Worm (Caenorhabditis elegans) whole organism, dauer: ENCODE results near the gene srh-251.
"Not testable (repeated sequence)": the region's sequence is repeated elsewhere in the genome, so short reads cannot be mapped to it uniquely, and the experiment has no call there.

Experiments
- unc-62 ChIP-seq: sonication (generic microtip); optimal IDR thresholded peaks from 2 replicates; lab custom pipeline; 2017; ENCODE audit warnings: missing biosample characterization, missing genetic modification reagents, missing genetic modification characterization

srh-251 gene

DNA sequence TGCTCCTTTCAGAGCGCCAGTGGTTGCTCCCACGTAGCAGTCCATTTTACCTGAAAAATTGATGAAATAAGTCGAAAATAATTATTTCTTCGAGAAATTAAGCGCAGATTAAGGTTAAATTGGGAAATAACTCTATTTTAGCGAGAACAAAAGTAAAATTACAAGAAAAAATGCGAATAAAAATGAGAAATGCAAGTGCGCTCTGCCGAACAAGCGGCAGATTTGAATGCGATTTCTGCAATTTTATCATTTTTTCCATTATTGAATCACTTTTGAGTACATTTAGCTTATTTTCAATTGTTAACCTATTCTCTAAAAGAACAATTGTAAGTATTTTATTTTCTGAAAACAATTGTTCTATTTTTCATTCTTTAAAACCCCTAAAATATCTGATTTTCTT lies 15.2 kb upstream of the srh-251 start, which contains the start of gene T06E6.1:
T06E6.1 (minus strand) TSS at position 56 of the 400 bp plus-strand sequence.
- TF ChIP-seq unc-62 (GFP tag; lab: Kevin White, UChicago): no peak

DNA sequence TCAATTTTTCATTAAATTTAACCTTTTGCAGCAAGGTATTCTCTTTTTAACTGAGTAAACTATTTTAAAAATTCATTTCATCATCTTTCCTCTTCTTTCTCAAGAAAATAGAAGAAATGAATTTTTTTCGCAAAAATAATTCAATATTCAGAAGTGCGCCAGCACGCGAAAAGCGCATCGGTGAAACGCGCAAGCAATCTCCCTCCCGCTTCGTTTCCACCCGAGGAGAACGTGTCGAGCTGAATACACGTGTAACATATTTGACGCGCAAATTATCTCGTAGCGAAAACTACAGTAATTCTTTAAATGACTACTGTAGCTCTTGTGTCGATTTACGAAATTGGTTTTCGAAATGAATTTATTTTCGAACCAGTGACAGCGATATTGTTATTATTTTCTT lies 12.3 kb upstream of the srh-251 start:
- no peak for TF ChIP-seq unc-62 (GFP tag; lab: Kevin White, UChicago)

DNA sequence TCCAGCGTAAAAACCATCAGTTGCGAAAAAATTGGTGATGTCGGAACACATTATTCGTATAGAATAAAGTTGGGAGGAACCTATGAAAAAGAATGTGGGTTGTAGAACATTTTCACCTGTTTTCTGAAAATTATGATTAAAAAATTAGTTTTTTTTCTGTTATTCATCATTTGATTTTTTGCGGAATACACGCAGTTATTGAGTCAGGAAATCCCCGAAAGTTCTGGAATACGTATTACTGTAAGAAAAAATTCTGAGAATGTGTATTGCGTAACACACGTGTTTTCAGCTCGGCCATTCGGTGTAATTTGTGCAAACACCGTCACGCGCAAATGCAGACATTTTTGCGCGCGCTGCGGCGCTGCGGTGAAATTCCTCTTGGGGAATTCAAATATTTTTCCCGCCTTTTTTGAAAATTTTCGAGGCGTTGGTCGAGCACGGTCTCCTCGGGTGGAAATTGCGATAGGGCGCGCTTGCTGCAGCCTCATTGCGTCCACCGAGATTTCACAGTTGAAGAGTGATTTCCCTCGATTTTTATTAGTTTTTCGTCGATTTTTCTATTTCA lies 9.2 kb upstream of the srh-251 start, which contains the start of gene srh-170:
srh-170 (minus strand) TSS at position 51 of the 565 bp plus-strand sequence.
- no peak for TF ChIP-seq unc-62 (GFP tag; lab: Kevin White, UChicago)

DNA sequence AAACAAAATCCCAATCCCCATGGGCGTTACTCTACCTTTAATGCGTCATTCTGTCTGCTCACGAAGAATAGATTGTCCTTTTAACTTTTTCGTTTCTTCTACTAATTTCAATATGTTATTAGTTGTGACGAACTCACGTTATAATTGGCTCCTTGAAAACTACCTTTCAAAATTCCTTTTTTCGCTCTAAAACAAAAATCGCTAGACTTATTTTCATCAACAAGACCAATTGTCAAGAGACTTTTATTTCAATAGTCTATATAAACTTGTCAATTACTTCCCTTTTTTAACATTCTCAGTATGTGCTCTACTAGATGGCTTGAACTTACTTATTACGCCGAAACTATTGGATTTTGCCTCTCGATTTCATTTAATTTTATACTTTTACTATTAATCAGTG lies 5.0 kb upstream of the srh-251 start, which contains the start of gene str-102:
str-102 (plus strand) TSS at position 301 of the 400 bp plus-strand sequence.
- no peak for TF ChIP-seq unc-62 (GFP tag; lab: Kevin White, UChicago)

DNA sequence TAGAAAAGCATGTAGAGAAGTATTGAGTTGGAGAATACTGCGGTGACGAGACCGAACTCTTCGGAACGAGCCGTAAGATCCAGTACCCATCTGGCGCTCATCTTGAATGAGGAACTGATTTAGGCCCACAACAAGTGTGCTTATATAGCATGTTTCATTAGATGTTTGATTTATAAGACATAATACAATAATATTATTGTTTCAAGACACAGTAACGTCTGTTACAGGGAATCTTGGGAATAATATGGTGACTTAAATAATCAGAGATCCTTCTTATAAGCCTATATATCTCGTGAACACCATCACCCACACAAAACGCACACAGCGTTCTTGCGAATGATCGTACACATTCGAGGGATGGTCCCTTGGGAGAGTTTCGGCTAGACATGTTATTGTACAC lies 4.0 kb upstream of the srh-251 start, which contains the start of gene str-88:
str-88 (minus strand) TSS at position 101 of the 400 bp plus-strand sequence.
- TF ChIP-seq unc-62 (GFP tag; lab: Kevin White, UChicago): no peak

DNA sequence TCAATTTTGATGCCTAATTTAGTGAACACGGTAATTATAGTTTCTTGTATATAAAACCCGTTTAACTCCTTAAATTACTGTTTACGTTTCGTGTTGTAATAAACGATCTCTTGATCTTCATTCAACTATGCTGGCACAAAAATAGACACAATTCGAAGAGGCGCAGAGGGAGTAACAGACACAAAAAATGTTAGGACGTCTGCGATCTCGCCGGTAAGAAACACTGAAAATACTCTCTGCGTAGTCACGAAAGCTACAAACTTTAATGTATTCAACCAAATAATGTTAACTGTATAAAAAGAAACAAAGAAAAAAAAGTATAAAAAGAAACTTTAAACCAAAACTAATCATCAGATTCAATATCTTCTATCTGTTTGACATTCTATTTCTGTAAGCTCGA lies 1.1 kb upstream of the srh-251 start, which contains the start of gene dhs-23:
dhs-23 (plus strand) TSS at position 363 of the 400 bp plus-strand sequence.
- no peak for TF ChIP-seq unc-62 (GFP tag; lab: Kevin White, UChicago)

DNA sequence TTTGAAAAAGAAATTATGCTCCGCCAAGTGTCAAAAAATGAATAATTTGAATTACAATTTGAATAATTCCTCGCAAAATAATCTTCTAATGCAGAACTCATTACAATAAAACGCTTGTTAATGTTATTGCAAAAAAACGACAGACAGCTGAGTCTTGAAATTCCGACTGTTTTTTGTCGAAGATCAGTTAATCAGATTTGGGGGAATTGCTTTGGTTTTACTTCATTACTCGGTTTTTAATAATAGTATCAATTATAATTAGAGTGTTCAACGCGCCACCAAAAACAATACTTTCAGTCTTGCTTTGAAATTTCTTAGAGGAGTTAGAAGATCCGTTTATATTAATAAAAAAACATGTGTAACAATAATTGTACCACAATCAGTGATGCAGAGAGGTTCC lies 1.8 kb downstream of the srh-251 start, which contains the start of gene srh-122:
srh-122 (minus strand) TSS at position 101 of the 400 bp plus-strand sequence.
- no peak for TF ChIP-seq unc-62 (GFP tag; lab: Kevin White, UChicago)

DNA sequence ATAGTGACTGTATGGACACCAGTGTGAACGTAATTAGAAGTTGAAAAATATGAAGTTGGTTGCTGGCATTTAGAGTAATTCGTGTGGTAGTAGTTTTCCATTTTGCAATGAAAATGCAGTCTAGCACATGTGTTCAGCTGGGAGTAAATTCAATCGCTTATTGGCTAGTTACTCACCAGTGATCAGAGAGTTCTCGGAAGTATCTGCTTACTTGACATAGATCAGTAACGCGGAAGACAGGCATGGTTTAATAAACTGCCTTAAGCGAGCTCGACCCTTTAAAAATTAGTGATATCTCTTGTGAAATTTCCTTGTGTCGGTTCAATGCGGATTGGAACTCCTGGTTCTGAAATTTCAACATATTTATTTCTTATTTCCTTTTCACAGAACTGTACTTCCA lies 3.5 kb downstream of the srh-251 start, which contains the start of gene srh-52:
srh-52 (minus strand) TSS at position 101 of the 400 bp plus-strand sequence.
- no peak for TF ChIP-seq unc-62 (GFP tag; lab: Kevin White, UChicago)

DNA sequence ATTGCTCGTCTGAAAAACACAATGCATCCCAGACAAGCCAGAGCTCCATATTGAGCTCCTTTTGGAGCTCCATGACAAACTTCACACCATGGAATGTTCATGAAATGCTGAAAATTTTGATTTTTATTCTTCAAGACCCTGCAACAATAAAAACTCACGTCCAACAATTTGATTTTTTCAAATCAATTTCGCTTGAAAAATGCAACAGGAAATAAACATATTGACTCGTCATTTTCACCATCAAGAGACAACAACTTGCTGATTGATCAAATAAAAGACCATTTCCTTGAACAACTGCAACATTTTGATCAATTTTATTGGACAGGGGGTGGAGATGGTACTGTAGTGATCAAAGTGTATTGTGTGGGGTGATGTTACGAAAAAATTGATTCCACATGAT lies 10.0 kb downstream of the srh-251 start, which contains the start of gene nhr-269:
nhr-269 (minus strand) TSS at position 101 of the 400 bp plus-strand sequence.
- no peak for TF ChIP-seq unc-62 (GFP tag; lab: Kevin White, UChicago)

DNA sequence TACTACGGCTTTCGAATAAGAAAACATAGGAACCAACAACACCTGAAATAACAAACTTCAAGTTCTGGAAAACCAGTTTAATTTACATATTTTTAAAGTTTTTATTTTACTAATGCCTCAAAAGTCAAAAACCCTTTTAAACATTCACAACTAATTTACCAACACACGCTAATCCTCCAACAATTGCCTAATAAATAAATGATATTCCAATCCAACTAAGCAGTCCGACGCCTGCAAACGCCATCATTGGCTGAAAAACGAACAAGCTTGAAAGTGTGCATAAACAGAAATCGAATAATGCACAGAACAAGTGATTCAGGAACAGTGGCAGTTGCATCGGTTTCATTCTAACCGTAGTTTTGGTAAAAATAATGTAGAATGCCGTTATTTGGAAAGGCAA lies 11.9 kb downstream of the srh-251 start:
- TF ChIP-seq unc-62 (GFP tag; lab: Kevin White, UChicago): no peak

DNA sequence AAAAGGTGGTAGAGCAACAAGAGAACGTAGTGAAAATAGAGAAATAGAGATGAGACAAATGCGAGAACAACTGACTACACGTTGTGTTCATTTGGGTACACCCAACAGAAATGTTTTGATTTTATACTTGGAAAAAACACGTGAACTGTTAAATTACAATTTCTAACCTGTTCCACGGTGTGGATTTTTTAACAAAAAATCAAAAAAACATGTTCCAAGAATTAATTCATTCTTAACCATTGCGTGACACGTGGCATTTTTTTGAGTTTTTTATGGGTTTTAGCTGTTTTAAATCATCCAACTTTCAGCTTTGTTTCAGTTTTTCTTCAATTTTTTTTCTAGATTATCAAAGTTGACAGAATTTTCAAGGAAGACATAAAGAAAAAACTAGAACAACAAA lies 18.3 kb downstream of the srh-251 start, which contains the start of gene ech-1.1:
ech-1.1 (minus strand) TSS at position 101 of the 400 bp plus-strand sequence.
- TF ChIP-seq unc-62 (GFP tag; lab: Kevin White, UChicago): not testable (repeated sequence)

DNA sequence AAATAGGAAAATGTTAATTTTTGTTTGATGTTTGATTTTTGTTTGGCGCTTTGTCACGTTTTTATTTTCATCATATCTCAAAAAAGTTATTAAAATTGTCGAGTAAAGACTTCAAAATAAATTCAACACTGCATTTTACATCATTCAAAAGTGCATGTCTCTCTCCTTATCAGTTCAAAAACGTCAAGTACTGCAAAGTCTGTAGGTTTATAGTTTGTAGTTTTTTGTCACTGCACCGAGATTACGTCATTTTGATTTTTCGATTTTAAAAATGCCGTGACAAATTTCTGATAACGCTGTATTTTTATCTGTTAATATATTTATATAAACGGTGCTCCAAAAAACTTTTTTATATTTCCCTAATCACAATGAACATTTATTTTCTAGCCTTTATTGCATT lies 25.1 kb downstream of the srh-251 start, which contains the start of gene C29F3.7:
C29F3.7 (plus strand) TSS at position 254 of the 400 bp plus-strand sequence.
- TF ChIP-seq unc-62 (GFP tag; lab: Kevin White, UChicago): no peak

DNA sequence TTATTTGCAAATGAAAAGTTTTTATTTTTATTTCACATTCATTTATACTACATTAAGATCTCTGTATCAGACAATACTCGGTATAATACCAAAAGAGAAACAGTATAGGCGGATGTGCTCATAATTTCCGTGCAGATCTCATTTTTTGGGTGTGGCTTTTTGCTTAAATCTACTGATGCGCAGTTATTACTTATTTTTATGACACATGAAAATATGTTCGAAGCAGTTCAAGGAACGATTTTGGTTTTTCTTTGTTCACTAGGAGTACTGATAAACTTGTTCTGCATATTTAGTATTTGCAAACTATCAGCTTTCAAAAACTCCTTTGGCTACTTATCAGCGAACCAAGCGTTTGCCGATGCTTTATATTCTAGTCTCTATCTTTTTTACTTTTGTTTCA lies 27.3 kb downstream of the srh-251 start, which contains the start of gene srx-58:
srx-58 (plus strand) TSS at position 301 of the 400 bp plus-strand sequence.
- TF ChIP-seq unc-62 (GFP tag; lab: Kevin White, UChicago): no peak

DNA sequence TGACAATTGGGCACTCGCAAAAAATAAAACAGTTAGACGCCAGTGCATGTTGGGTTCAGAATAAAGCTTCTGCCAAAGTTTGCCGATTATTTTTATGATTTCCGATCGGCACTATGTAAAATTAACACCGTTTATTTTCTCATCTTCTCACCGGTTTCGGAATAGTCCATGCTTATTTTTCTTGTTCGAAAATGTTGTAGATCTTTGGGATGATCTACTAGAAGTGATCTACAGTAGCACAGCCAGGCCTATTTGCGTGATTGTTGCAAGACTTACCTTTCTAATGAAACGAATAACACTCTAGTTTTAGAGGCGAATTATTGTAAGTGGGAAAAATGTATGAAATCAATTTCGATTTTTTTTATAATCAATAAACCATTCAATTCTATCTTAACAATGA lies 29.1 kb downstream of the srh-251 start, which contains the start of gene clec-231:
clec-231 (minus strand) TSS at position 101 of the 400 bp plus-strand sequence.
- no peak for TF ChIP-seq unc-62 (GFP tag; lab: Kevin White, UChicago)

DNA sequence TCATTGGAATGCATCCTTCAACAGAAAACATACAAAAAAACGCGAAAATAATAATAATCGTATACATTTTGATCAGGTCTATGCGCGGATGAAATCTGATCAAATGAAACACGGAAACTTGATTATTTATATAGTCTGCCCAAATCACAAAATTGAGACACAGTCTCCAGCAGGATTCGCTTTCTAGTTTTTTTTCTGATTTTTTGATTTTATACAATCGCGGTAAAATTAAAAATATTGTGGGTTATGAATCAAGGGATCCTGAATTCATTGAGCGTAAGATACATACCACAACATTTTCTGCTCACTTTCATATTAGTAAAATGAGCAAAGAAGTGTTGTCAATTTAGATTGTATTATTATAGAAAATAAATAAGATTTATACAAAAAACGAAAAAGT lies 30.7 kb downstream of the srh-251 start, which contains the start of gene clec-230:
clec-230 (minus strand) TSS at position 101 of the 400 bp plus-strand sequence.
- TF ChIP-seq unc-62 (GFP tag; lab: Kevin White, UChicago): no peak

DNA sequence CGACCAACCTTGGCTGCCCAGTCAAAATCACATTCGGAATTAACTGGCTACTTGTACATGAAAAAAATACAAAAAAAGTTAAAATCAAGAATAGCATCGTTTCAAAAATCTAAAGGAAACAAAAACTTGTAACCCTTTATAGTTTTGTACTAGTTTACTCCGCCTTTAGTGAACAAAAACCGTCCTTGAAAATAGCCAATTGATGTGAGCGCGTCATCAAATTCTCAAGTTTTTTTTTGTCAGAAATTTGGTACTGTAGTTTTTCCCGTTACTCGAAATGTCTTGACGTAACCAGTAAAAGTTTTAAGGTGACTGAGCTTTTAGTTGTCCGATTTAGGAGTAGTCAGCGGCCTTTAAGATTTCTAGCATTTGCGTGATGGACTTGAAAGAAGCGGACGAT lies 32.4 kb downstream of the srh-251 start, which contains the start of gene C29F3.3:
C29F3.3 (minus strand) TSS at position 101 of the 400 bp plus-strand sequence.
- TF ChIP-seq unc-62 (GFP tag; lab: Kevin White, UChicago): no peak
